Worm (Caenorhabditis elegans) whole organism, late embryonic: Measurements from ENCODE around the gene Y59H11AR.10.

ENCODE experiments used
- C08G9.2 ChIP-seq: sonication (generic microtip); optimal IDR thresholded peaks from 2 replicates; lab custom pipeline; 2016; ENCODE audit warnings: mild to moderate bottlenecking, missing genetic modification characterization, moderate library complexity, missing compliant biosample characterization
- F13H6.1 ChIP-seq: sonication (generic microtip); optimal IDR thresholded peaks from 2 replicates; lab custom pipeline; 2016; ENCODE audit warnings: missing genetic modification characterization, missing compliant biosample characterization
- K09A11.1 ChIP-seq: sonication (generic microtip); optimal IDR thresholded peaks from 2 replicates; lab custom pipeline; 2017; ENCODE audit warnings: antibody characterized with exemption, mild to moderate bottlenecking, missing genetic modification characterization, missing compliant biosample characterization; ENCODE audit not compliant: insufficient read depth
- T23F11.4 ChIP-seq: fragments of 200-800 bp; sonication (Bioruptor generic); optimal IDR thresholded peaks from 2 replicates; lab custom pipeline; 2018; ENCODE audit warnings: mild to moderate bottlenecking, missing genetic modification characterization, missing compliant biosample characterization
- ahr-1 ChIP-seq: sonication (generic microtip); optimal IDR thresholded peaks from 2 replicates; lab custom pipeline; 2016; ENCODE audit warnings: missing genetic modification characterization, missing compliant biosample characterization
- ceh-14 ChIP-seq: sonication (generic microtip); optimal IDR thresholded peaks from 2 replicates; lab custom pipeline; 2016; ENCODE audit warnings: missing genotype, missing genetic modification characterization, missing compliant biosample characterization
- ceh-2 ChIP-seq: sonication (generic microtip); optimal IDR thresholded peaks from 2 replicates; lab custom pipeline; 2016; ENCODE audit warnings: missing genotype, missing genetic modification characterization, missing compliant biosample characterization
- ceh-22 ChIP-seq: sonication (generic microtip); optimal IDR thresholded peaks from 2 replicates; lab custom pipeline; 2017; ENCODE audit warnings: missing biosample characterization, missing genetic modification characterization
- ceh-24 ChIP-seq: sonication (generic microtip); optimal IDR thresholded peaks from 2 replicates; lab custom pipeline; 2016; ENCODE audit warnings: mild to moderate bottlenecking, missing genetic modification characterization, missing compliant biosample characterization
- ceh-30 ChIP-seq: fragments of 150-350 bp; optimal IDR thresholded peaks from 2 replicates; lab custom pipeline; 2014; ENCODE audit warnings: missing biosample characterization, missing genetic modification characterization
- ceh-31 ChIP-seq: sonication (generic microtip); optimal IDR thresholded peaks from 2 replicates; lab custom pipeline; 2016; ENCODE audit warnings: missing genetic modification characterization, missing compliant biosample characterization
- ceh-48 ChIP-seq: sonication (generic microtip); optimal IDR thresholded peaks from 2 replicates; lab custom pipeline; 2016; ENCODE audit warnings: missing genetic modification characterization, inconsistent platforms, missing compliant biosample characterization
- ceh-9 ChIP-seq: sonication (generic microtip); optimal IDR thresholded peaks from 2 replicates; lab custom pipeline; 2016; ENCODE audit warnings: mild to moderate bottlenecking, missing genetic modification characterization, inconsistent platforms, missing compliant biosample characterization
- che-1 ChIP-seq: sonication (generic microtip); optimal IDR thresholded peaks from 2 replicates; lab custom pipeline; 2016; ENCODE audit warnings: mild to moderate bottlenecking, missing genetic modification characterization, missing compliant biosample characterization
- elt-2 ChIP-seq: sonication (generic microtip); optimal IDR thresholded peaks from 2 replicates; lab custom pipeline; 2016; ENCODE audit warnings: missing genetic modification reagents, missing genetic modification characterization, missing compliant biosample characterization
- ets-4 ChIP-seq: sonication (generic microtip); optimal IDR thresholded peaks from 2 replicates; lab custom pipeline; 2016; ENCODE audit warnings: missing genetic modification characterization, missing compliant biosample characterization
- fkh-10 ChIP-seq: fragments of 150-350 bp; optimal IDR thresholded peaks from 2 replicates; lab custom pipeline; 2014; ENCODE audit warnings: missing biosample characterization, missing genetic modification reagents, missing genetic modification characterization
- fkh-6 ChIP-seq: sonication (generic microtip); optimal IDR thresholded peaks from 2 replicates; lab custom pipeline; 2016; ENCODE audit warnings: missing genetic modification characterization, missing compliant biosample characterization
- hlh-15 ChIP-seq: sonication (generic microtip); optimal IDR thresholded peaks from 2 replicates; lab custom pipeline; 2016; ENCODE audit warnings: missing genetic modification characterization, missing compliant biosample characterization
- hlh-8 ChIP-seq: sonication (generic microtip); optimal IDR thresholded peaks from 2 replicates; lab custom pipeline; 2016; ENCODE audit warnings: missing genotype, missing genetic modification characterization, missing compliant biosample characterization
- lim-6 ChIP-seq: sonication (generic microtip); optimal IDR thresholded peaks from 2 replicates; lab custom pipeline; 2016; ENCODE audit warnings: missing genetic modification characterization, missing compliant biosample characterization
- madf-2 ChIP-seq: sonication (generic microtip); optimal IDR thresholded peaks from 2 replicates; lab custom pipeline; 2017; ENCODE audit warnings: missing genetic modification characterization, missing compliant biosample characterization
- mec-3 ChIP-seq: sonication (generic microtip); optimal IDR thresholded peaks from 2 replicates; lab custom pipeline; 2016; ENCODE audit warnings: borderline replicate concordance, missing genetic modification characterization, missing compliant biosample characterization
- nfya-1 ChIP-seq: sonication (generic microtip); optimal IDR thresholded peaks from 2 replicates; lab custom pipeline; 2017; ENCODE audit warnings: missing genetic modification characterization, mild to moderate bottlenecking, missing compliant biosample characterization, antibody characterized with exemption, moderate library complexity
- odd-2 ChIP-seq: sonication (generic microtip); optimal IDR thresholded peaks from 2 replicates; lab custom pipeline; 2017; ENCODE audit warnings: antibody characterized with exemption, mild to moderate bottlenecking, missing genetic modification characterization, missing compliant biosample characterization
- pax-1 ChIP-seq: fragments of 150-350 bp; optimal IDR thresholded peaks from 2 replicates; lab custom pipeline; 2014; ENCODE audit warnings: missing biosample characterization, missing genetic modification characterization
- pqm-1 ChIP-seq: sonication (generic microtip); optimal IDR thresholded peaks from 2 replicates; lab custom pipeline; 2016; ENCODE audit warnings: missing genetic modification characterization, missing compliant biosample characterization
- ref-2 ChIP-seq: sonication (generic microtip); optimal IDR thresholded peaks from 2 replicates; lab custom pipeline; 2016; ENCODE audit warnings: missing genetic modification characterization, missing compliant biosample characterization
- rnt-1 ChIP-seq: sonication (generic microtip); optimal IDR thresholded peaks from 2 replicates; lab custom pipeline; 2016; ENCODE audit warnings: missing genetic modification characterization, missing compliant biosample characterization
- sdc-2 ChIP-seq: sonication (generic microtip); optimal IDR thresholded peaks from 2 replicates; lab custom pipeline; 2016; ENCODE audit warnings: missing genotype, missing genetic modification characterization, missing compliant biosample characterization
- sox-4 ChIP-seq: sonication (generic microtip); optimal IDR thresholded peaks from 2 replicates; lab custom pipeline; 2017; ENCODE audit warnings: mild to moderate bottlenecking, missing genetic modification characterization, inconsistent platforms, missing compliant biosample characterization
- syd-9 ChIP-seq: sonication (generic microtip); optimal IDR thresholded peaks from 2 replicates; lab custom pipeline; 2016; ENCODE audit warnings: mild to moderate bottlenecking, missing genetic modification characterization, moderate library complexity, missing compliant biosample characterization
- tbx-2 ChIP-seq: sonication (generic microtip); optimal IDR thresholded peaks from 2 replicates; lab custom pipeline; 2016; ENCODE audit warnings: missing genetic modification characterization, missing compliant biosample characterization
- unc-3 ChIP-seq, 2 experiments: fragments of 200-800 bp in 1 of 2; sonication (Bioruptor generic) in 1 of 2; sonication (generic microtip) in 1 of 2; conservative IDR thresholded peaks in 1 of 2; optimal IDR thresholded peaks in 1 of 2; 2 replicates each; pipeline versions ENCODE4 v1.3.6 to Lab custom; 2016 to 2022; ENCODE audit warnings: missing compliant biosample characterization in 2 of 2, missing genetic modification characterization in 2 of 2, missing genetic modification reagents in 1 of 2
- unc-55 ChIP-seq: sonication (generic microtip); optimal IDR thresholded peaks from 2 replicates; lab custom pipeline; 2017; ENCODE audit warnings: missing biosample characterization, missing genetic modification reagents, missing genetic modification characterization
- unc-86 ChIP-seq: sonication (generic microtip); optimal IDR thresholded peaks from 2 replicates; lab custom pipeline; 2016; ENCODE audit warnings: missing genetic modification characterization, missing compliant biosample characterization
- zip-5 ChIP-seq: sonication (generic microtip); optimal IDR thresholded peaks from 2 replicates; lab custom pipeline; 2016; ENCODE audit warnings: missing genetic modification characterization, missing compliant biosample characterization
- ztf-16 ChIP-seq: sonication (generic microtip); optimal IDR thresholded peaks from 2 replicates; lab custom pipeline; 2017; ENCODE audit warnings: missing genetic modification characterization, missing compliant biosample characterization

The Y59H11AR.10 gene

DNA sequence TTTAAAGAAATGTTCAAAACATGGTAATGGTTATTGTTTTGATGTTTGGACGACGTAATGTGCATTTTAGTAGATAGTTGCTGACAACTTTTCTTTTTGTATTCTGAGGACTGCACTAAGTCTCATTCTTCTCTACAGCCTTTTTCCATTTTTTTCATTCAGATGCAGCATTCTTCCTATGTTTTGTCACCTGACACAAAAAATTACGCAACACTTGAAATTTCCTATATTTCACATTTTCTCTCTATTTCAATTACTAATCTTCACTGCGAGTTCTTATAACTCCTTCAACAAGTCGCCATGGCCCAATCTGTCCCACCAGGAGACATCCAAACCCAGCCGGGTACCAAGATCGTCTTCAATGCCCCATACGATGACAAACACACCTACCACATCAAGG, 31.8 kb upstream of the Y59H11AR.10 start, which contains the start of gene Y59H11AM.1:
Gene Y59H11AM.1, plus strand, starts transcription at position 301 of the 400 bp plus-strand sequence.
- TF ChIP-seq che-1 (tag; lab: Kevin White, UChicago): no peak
- no peak for TF ChIP-seq ref-2
- TF ChIP-seq ztf-16: no peak
- TF ChIP-seq ceh-30: no peak
- TF ChIP-seq ahr-1 (tag; lab: Kevin White, UChicago): no peak
- no peak for TF ChIP-seq ceh-31 (tag; lab: Kevin White, UChicago)
- no peak for TF ChIP-seq mec-3 (tag; lab: Kevin White, UChicago)
- no peak for TF ChIP-seq fkh-6 (tag; lab: Kevin White, UChicago)

DNA sequence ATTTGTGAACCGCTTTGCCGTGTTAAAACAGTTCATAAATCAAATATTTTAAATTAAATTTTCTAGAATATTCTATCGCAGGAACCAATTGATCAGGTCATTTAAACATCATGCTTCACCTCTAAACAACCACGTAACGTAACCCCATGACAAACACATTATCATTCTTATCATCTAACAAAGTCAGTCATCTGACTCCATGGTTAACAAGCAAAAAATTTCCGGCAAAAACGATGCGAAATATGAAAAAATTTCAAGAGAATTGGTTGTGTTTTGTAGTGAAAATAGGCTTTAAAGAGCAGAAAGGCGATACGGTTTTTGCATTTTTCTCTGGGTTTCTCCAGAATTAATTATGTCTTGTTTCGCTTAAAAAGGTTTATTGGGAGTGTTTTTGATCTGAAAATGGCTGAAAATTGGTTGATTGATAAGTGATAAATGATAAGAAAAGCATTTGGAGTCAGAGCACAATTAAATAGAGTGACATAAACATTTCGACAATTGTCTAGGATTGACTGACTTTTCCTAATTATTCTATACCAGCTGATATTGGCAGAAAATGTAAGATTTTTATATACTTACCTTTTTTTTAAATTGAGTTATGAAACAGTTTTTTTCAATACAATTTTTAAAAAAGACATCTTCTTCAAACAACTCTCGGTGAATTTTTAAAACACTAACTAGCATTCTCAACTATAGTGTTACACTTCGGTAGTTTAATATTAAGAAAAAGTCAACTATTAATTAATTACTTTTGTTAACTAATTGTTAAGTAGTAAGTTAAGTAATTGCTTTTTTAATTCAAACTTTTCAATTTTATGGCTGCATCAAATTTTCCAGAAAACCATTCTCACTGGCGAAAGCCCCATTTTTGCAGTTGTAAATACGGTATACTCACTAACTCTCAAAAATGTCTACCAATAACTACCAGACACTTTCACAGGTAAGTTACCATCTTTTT, 17.6 kb upstream of the Y59H11AR.10 start, which contains the start of gene catp-7:
Gene catp-7, plus strand, starts transcription at position 908 of the 958 bp plus-strand sequence.
- TF ChIP-seq ets-4 (tag; lab: Kevin White, UChicago) (no peak), pqm-1 (peak; percentile 18), elt-2 (tag; lab: Kevin White, UChicago) (peak; percentile 22)

DNA sequence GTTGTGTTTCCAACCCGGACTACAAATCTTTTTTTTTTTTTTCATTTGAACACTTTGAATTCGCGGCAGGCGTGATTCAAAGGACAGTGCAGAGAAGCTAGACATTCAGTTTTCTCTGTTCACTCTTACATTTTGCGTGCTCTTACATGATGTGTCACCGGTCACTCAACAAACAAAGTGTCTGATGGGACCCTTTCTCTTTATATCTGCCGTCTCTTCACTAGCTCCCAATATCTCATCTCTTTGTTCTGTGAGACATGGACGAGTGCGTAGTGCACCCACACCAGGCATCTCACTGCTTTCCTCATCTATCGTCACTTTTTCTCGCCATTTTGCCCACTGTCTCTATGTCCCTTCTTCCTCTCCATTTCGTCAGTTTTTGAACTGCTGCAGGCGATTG, 15.9 kb upstream of the Y59H11AR.10 start:
- no peak for TF ChIP-seq madf-2 (tag; lab: Kevin White, UChicago)
- no peak for TF ChIP-seq K09A11.1
- no peak for TF ChIP-seq sdc-2 (tag; lab: Kevin White, UChicago)
- TF ChIP-seq hlh-15 (tag; lab: Kevin White, UChicago): no peak
- TF ChIP-seq lim-6 (tag; lab: Kevin White, UChicago): no peak
- peak; percentile 17 for TF ChIP-seq F13H6.1 (tag; lab: Kevin White, UChicago)
- TF ChIP-seq unc-3 (GFP tag; conservative IDR thresholded peaks at IDR 0.05; lab: Robert Waterston, UW): no peak
- TF ChIP-seq unc-3 (tag; optimal IDR thresholded peaks at IDR 0.05; lab: Kevin White, UChicago): no peak
- no peak for TF ChIP-seq sox-4 (tag; lab: Kevin White, UChicago)
- TF ChIP-seq unc-55 (GFP tag; lab: Kevin White, UChicago): peak; percentile 80
- peak; percentile 35 for TF ChIP-seq ceh-14 (tag; lab: Kevin White, UChicago)
- no peak for TF ChIP-seq ceh-48
- no peak for TF ChIP-seq odd-2 (tag; lab: Kevin White, UChicago)
- no peak for TF ChIP-seq ceh-30
- TF ChIP-seq hlh-8 (tag; lab: Kevin White, UChicago): no peak
- TF ChIP-seq tbx-2 (tag; lab: Kevin White, UChicago): peak; percentile 3
- TF ChIP-seq pax-1: no peak
- no peak for TF ChIP-seq unc-86 (tag; lab: Kevin White, UChicago)
- no peak for TF ChIP-seq ceh-2 (tag; lab: Kevin White, UChicago)
- peak; percentile 29 for TF ChIP-seq nfya-1 (tag; lab: Kevin White, UChicago)
- no peak for TF ChIP-seq ref-2
- TF ChIP-seq T23F11.4 (GFP tag; lab: Kevin White, UChicago): no peak
- no peak for TF ChIP-seq ceh-9
- TF ChIP-seq C08G9.2 (tag; lab: Kevin White, UChicago): no peak
- TF ChIP-seq ceh-31 (tag; lab: Kevin White, UChicago): peak; percentile 5

DNA sequence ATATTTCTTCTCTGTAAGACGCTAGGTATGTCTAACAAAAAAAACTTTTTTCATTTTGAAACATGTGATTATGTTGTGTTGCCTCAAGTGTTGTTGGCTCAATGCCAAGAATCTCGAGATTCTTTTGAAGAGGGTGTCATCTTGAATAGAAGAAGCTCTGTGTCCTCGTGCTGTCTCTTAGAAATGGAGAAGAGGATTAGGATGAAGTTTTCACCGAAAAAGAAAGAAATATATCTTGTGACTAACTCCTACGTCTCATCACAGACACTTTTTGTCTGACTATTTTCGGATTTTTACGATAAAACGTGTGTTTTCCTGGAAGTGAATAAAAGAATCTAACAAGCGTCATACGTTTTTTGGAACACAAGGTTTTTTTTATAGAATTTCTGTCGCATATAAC, 15.4 kb upstream of the Y59H11AR.10 start:
- TF ChIP-seq mec-3 (tag; lab: Kevin White, UChicago) (no peak), ceh-31 (tag; lab: Kevin White, UChicago) (no peak), sox-4 (tag; lab: Kevin White, UChicago) (no peak)

DNA sequence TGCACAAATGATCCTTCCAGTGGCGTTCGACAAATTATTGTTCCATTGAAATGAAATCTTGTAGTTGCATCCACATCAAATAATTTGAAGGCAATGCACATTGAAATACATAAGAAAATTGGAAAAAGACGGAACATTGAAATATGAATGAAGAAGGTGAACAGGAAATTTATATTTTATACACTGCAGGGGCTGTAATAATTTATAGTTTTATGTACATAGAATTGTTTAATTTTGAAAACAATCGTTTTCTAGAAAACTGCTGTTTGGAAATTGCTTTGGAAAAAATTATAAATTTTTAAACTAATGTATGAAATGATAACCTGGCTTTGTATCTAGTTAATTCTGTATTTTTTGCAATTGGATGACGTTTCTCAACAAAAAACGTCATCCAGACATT, 7.7 kb upstream of the Y59H11AR.10 start, which contains the start of gene Y59H11AR.3:
Gene Y59H11AR.3, minus strand, starts transcription at position 101 of the 400 bp plus-strand sequence.
- TF ChIP-seq pqm-1 (no peak), F13H6.1 (tag; lab: Kevin White, UChicago) (no peak), syd-9 (no peak), sox-4 (tag; lab: Kevin White, UChicago) (no peak), ceh-30 (no peak), ceh-22 (tag; lab: Kevin White, UChicago) (no peak), unc-55 (GFP tag; lab: Kevin White, UChicago) (no peak), ceh-48 (no peak), fkh-10 (GFP tag; lab: Kevin White, UChicago) (no peak), mec-3 (tag; lab: Kevin White, UChicago) (no peak), rnt-1 (tag; lab: Kevin White, UChicago) (no peak), tbx-2 (tag; lab: Kevin White, UChicago) (no peak), K09A11.1 (no peak), zip-5 (no peak), ceh-24 (no peak), che-1 (tag; lab: Kevin White, UChicago) (no peak)
- TF ChIP-seq, all 69 proteins: peak for 0
